Worm (Caenorhabditis elegans): ENCODE data around the gene cup-15.

cup-15 gene

ce11 chrII:9358230-9358629, 5.4 kb downstream of the cup-15 start, which contains the start of gene mel-11:
TSS of gene mel-11 (plus strand) at chrII:9358530.
- TF ChIP-seq ceh-39 (tag; optimal IDR thresholded peaks at IDR 0.05) (no peak), pha-4 (tag; optimal IDR thresholded peaks at IDR 0.05) (no peak), mls-2 (tag; optimal IDR thresholded peaks at IDR 0.05) (no peak), ceh-83 (GFP tag; optimal IDR thresholded peaks at IDR 0.05) (no peak), ces-1 (GFP tag; optimal IDR thresholded peaks at IDR 0.05) (no peak), nhr-28 (tag; optimal IDR thresholded peaks at IDR 0.05) (no peak), cnd-1 (tag; optimal IDR thresholded peaks at IDR 0.05) (no peak), M03D4.4 (tag; optimal IDR thresholded peaks at IDR 0.05) (no peak), blmp-1 (tag; optimal IDR thresholded peaks at IDR 0.05) (no peak)

DNA sequence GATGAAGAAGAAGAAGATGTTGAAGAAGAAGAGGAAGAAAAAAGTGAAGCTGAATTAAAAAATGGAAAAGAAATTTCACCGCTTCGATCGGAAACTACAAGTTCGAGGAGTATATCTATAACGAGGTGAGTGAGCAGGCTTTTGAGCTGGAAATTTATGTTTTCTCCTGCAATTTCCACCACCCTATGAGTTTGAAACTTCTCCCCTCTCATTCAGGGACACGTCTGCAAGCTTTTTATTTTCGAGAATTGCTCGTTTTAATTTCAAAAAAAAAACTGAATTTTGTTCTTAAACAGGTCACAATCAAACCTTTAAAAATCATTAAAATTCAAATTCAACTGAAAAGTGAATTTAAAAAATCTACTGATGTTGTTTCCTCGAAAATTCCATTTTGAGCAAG, 9.4 kb downstream of the cup-15 start:
- no peak for TF ChIP-seq M03D4.4 (tag; optimal IDR thresholded peaks at IDR 0.05)
- no peak for TF ChIP-seq nhr-76 (tag; optimal IDR thresholded peaks at IDR 0.05)
- TF ChIP-seq nhr-12 (tag; optimal IDR thresholded peaks at IDR 0.05), result no peak
- no peak for TF ChIP-seq hlh-1 (tag; optimal IDR thresholded peaks at IDR 0.05)
- TF ChIP-seq unc-39 (tag; optimal IDR thresholded peaks at IDR 0.05), result no peak
- TF ChIP-seq sptf-1 (tag; optimal IDR thresholded peaks at IDR 0.05), result no peak
- TF ChIP-seq zip-8 (tag; optimal IDR thresholded peaks at IDR 0.05), result no peak

DNA sequence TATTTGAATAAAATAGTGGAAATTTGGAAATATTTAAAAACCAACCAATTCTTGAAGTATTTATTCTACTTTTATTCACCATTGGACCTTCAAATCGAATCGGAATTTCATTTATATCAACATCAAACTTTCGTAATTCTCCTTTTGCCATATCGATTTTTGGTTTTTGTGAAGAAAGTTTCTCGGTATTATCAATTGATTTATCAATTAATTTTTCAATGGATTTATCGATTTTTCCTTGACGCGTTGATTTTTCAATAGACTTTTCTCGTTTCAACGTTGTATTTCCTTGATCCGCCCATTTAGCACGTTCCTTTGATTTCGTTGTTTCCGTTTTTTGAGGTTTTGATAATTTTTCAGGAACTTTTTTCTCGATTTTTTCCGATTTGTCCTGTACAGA, 16.6 kb downstream of the cup-15 start:
- no peak for TF ChIP-seq lsy-2 (tag; optimal IDR thresholded peaks at IDR 0.05)
- no peak for TF ChIP-seq zip-8 (tag; optimal IDR thresholded peaks at IDR 0.05)
- TF ChIP-seq snpc-4 (tag; optimal IDR thresholded peaks at IDR 0.05), result no peak

- no peak for TF ChIP-seq nhr-237 (tag; optimal IDR thresholded peaks at IDR 0.05)
- TF ChIP-seq ztf-11 (tag; optimal IDR thresholded peaks at IDR 0.05), result no peak
- no peak for TF ChIP-seq M03D4.4 (tag; optimal IDR thresholded peaks at IDR 0.05)
- no peak for TF ChIP-seq nhr-12 (tag; optimal IDR thresholded peaks at IDR 0.05)
- no peak for TF ChIP-seq mab-5 (tag; optimal IDR thresholded peaks at IDR 0.05)
- TF ChIP-seq mep-1 (tag; optimal IDR thresholded peaks at IDR 0.05), result no peak
- no peak for TF ChIP-seq lsy-2 (tag; optimal IDR thresholded peaks at IDR 0.05)
- TF ChIP-seq snpc-4 (tag; optimal IDR thresholded peaks at IDR 0.05), result no peak
- TF ChIP-seq ham-2 (GFP tag; optimal IDR thresholded peaks at IDR 0.05), result no peak
- no peak for TF ChIP-seq nhr-76 (tag; optimal IDR thresholded peaks at IDR 0.05)
- TF ChIP-seq cnd-1 (tag; optimal IDR thresholded peaks at IDR 0.05), result no peak
- TF ChIP-seq ceh-83 (GFP tag; optimal IDR thresholded peaks at IDR 0.05), result no peak
- no peak for TF ChIP-seq nhr-28 (tag; optimal IDR thresholded peaks at IDR 0.05)
- no peak for TF ChIP-seq unc-39 (tag; optimal IDR thresholded peaks at IDR 0.05)
- no peak for TF ChIP-seq flh-1 (GFP tag; optimal IDR thresholded peaks at IDR 0.05)
- TF ChIP-seq bed-3 (GFP tag; optimal IDR thresholded peaks at IDR 0.05), result no peak
- TF ChIP-seq elt-3 (tag; optimal IDR thresholded peaks at IDR 0.05), result no peak
- TF ChIP-seq ceh-39 (tag; optimal IDR thresholded peaks at IDR 0.05), result no peak
- no peak for TF ChIP-seq elt-1 (tag; optimal IDR thresholded peaks at IDR 0.05; ENCODE audit: borderline replicate concordance, insufficient read depth)
- TF ChIP-seq sptf-1 (tag; optimal IDR thresholded peaks at IDR 0.05), result no peak
Measured at ce11 chrII:9372393-9372792, 19.6 kb downstream of the cup-15 start, which contains the start of gene C06C3.3. TSS of gene C06C3.3 (minus strand) at chrII:9372493.

DNA sequence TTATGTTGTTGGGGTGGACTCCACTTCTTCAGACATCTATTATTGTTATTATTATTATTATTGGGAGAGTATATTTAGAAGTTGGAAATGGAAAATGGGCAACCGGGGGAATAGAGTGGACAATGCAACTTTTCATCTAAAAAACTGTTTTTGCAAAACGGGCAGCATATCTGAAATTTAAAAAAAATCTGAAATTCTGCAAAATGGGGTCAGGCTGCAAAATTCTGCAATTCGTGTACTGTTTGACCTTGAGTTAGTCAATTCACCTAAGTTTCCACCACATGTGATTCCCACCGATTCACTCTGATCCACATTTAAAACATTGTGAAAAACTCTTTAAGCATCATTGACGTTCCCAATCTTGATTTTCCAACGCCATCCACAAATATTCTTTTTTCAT, 20.2 kb downstream of the cup-15 start, which contains the start of gene C06C3.4:
Gene C06C3.4, plus strand, starts transcription at position 301 of the 400 bp plus-strand sequence.
- TF ChIP-seq bed-3 (GFP tag; optimal IDR thresholded peaks at IDR 0.05) (no peak), ceh-43 (GFP tag; optimal IDR thresholded peaks at IDR 0.05) (no peak), sem-2 (GFP tag; optimal IDR thresholded peaks at IDR 0.05) (no peak), unc-120 (tag; optimal IDR thresholded peaks at IDR 0.05; ENCODE audit: poor library complexity, severe bottlenecking) (no peak), hlh-1 (tag; optimal IDR thresholded peaks at IDR 0.05) (no peak), nhr-12 (tag; optimal IDR thresholded peaks at IDR 0.05) (no peak), tbx-8 (GFP tag; optimal IDR thresholded peaks at IDR 0.05) (no peak), drap-1 (GFP tag; optimal IDR thresholded peaks at IDR 0.05) (no peak), lin-32 (GFP tag; optimal IDR thresholded peaks at IDR 0.05) (no peak), cnd-1 (tag; optimal IDR thresholded peaks at IDR 0.05) (no peak), ceh-39 (tag; optimal IDR thresholded peaks at IDR 0.05) (no peak), mab-5 (tag; optimal IDR thresholded peaks at IDR 0.05) (no peak), unc-62 (GFP tag; optimal IDR thresholded peaks at IDR 0.05) (no peak), nhr-76 (tag; optimal IDR thresholded peaks at IDR 0.05) (no peak), blmp-1 (tag; optimal IDR thresholded peaks at IDR 0.05) (no peak), ham-2 (GFP tag; optimal IDR thresholded peaks at IDR 0.05) (no peak), lsy-2 (tag; optimal IDR thresholded peaks at IDR 0.05) (no peak)
